Worm (Caenorhabditis elegans): ENCODE measurements around the gene ubc-22.

DNA sequence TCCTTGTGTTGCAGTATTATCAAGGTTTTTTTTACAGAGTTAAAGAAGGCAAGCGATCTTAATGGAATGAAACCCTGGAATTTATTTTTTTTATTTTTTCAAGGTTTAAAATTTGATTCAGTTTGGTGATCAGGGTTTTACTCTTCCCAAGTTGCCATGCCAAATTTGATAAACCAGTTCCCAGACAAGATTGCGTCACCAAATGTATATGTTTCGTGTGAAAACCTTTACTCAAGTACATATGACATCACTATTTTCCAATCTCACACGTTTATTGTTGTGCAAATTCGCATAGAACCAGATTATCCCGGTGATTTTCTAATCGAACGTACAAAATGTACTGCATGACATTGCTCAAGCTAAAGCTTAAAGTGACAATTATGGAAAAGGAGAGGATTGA lies 9.7 kb upstream of the ubc-22 start:
- TF ChIP-seq blmp-1 (tag; optimal IDR thresholded peaks at IDR 0.05) (no peak), unc-62 (GFP tag; optimal IDR thresholded peaks at IDR 0.05) (no peak)
